Fruit fly (Drosophila melanogaster) whole organism, embryonic: ENCODE results near the gene Pde9.

ENCODE experiments used
- CG11093 ChIP-seq: fragments of 200-800 bp; sonication (Bioruptor generic); IDR thresholded peaks from 3 replicates; pipeline ENCODE4 v1.3.6; 2022; ENCODE audit warnings: missing biosample characterization, missing genetic modification characterization
- CG1233 ChIP-seq: fragments of 200-800 bp; sonication (Bioruptor generic); optimal IDR thresholded peaks from 4 replicates; lab custom pipeline; 2018; ENCODE audit warnings: missing biosample characterization, mild to moderate bottlenecking, missing genetic modification characterization
- CG12744 ChIP-seq: fragments of 200-800 bp; sonication (Bioruptor generic); optimal IDR thresholded peaks from 2 replicates; lab custom pipeline; 2016; ENCODE audit warnings: missing biosample characterization, missing genetic modification characterization
- CG13775 ChIP-seq: fragments of 200-800 bp; sonication (Bioruptor generic); optimal IDR thresholded peaks from 3 replicates; lab custom pipeline; 2017; ENCODE audit warnings: missing biosample characterization, mild to moderate bottlenecking, missing genetic modification characterization
- CG15514 ChIP-seq: fragments of 200-800 bp; sonication (Bioruptor generic); optimal IDR thresholded peaks from 3 replicates; lab custom pipeline; 2017; ENCODE audit warnings: missing biosample characterization, missing genetic modification characterization, mild to moderate bottlenecking, moderate library complexity, missing genetic modification reagents
- CG17385 ChIP-seq: fragments of 200-800 bp; sonication (Bioruptor generic); optimal IDR thresholded peaks from 3 replicates; lab custom pipeline; 2018; ENCODE audit warnings: missing biosample characterization, mild to moderate bottlenecking, missing genetic modification characterization
- CG1832 ChIP-seq: fragments of 200-800 bp; sonication (Bioruptor generic); optimal IDR thresholded peaks from 2 replicates; lab custom pipeline; 2017; ENCODE audit warnings: missing biosample characterization, mild to moderate bottlenecking, missing genetic modification characterization, inconsistent platforms
- CG18764 ChIP-seq: fragments of 200-800 bp; sonication (Bioruptor generic); optimal IDR thresholded peaks from 3 replicates; lab custom pipeline; 2016; ENCODE audit warnings: missing biosample characterization, missing genetic modification characterization
- CG30020 ChIP-seq: fragments of 200-800 bp; optimal IDR thresholded peaks from 2 replicates; lab custom pipeline; 2019; ENCODE audit warnings: missing biosample characterization, mild to moderate bottlenecking, missing genetic modification characterization, moderate library complexity
- CG3838 ChIP-seq: fragments of 200-800 bp; sonication (Bioruptor generic); optimal IDR thresholded peaks from 3 replicates; lab custom pipeline; 2016; ENCODE audit warnings: missing biosample characterization, missing genetic modification characterization
- CG3847 ChIP-seq: fragments of 200-800 bp; sonication (Bioruptor generic); IDR thresholded peaks from 2 replicates; pipeline ENCODE4 v1.3.6; 2022; ENCODE audit warnings: missing biosample characterization, missing genetic modification characterization
- CG43689 ChIP-seq: fragments of 200-800 bp; sonication (Bioruptor generic); IDR thresholded peaks from 2 replicates; pipeline ENCODE4 v1.3.6; 2022; ENCODE audit warnings: missing biosample characterization, missing genetic modification characterization
- CG6175 ChIP-seq: fragments of 200-800 bp; sonication (Bioruptor generic); IDR thresholded peaks from 3 replicates; pipeline ENCODE4 v1.3.6; 2022; ENCODE audit warnings: missing biosample characterization, missing genetic modification characterization
- CG6654 ChIP-seq: fragments of 200-800 bp; sonication (Bioruptor generic); optimal IDR thresholded peaks from 2 replicates; lab custom pipeline; 2017; ENCODE audit warnings: missing biosample characterization, mild to moderate bottlenecking, missing genetic modification characterization
- CG7372 ChIP-seq: fragments of 200-800 bp; sonication (Bioruptor generic); IDR thresholded peaks from 2 replicates; pipeline ENCODE4 v1.3.6; 2022; ENCODE audit warnings: missing biosample characterization, missing genetic modification characterization
- CG7786 ChIP-seq: fragments of 200-800 bp; sonication (Bioruptor generic); optimal IDR thresholded peaks from 2 replicates; lab custom pipeline; 2016; ENCODE audit warnings: missing biosample characterization, missing genetic modification characterization
- CG8290 ChIP-seq, 3 experiments: fragments of 200-800 bp; sonication (Bioruptor generic); optimal IDR thresholded peaks; 2 replicates each; lab custom pipeline; 2016 to 2019; ENCODE audit warnings: missing biosample characterization in 3 of 3, missing genetic modification characterization in 3 of 3, mild to moderate bottlenecking in 2 of 3, moderate library complexity in 1 of 3
- CG8388 ChIP-seq: fragments of 200-800 bp; sonication (Bioruptor generic); optimal IDR thresholded peaks from 2 replicates; lab custom pipeline; 2019; ENCODE audit warnings: missing biosample characterization, mild to moderate bottlenecking, missing genetic modification characterization, moderate library complexity
- CG9215 ChIP-seq: fragments of 200-800 bp; sonication (Bioruptor generic); IDR thresholded peaks from 2 replicates; pipeline ENCODE4 v1.3.6; 2022; ENCODE audit warnings: missing biosample characterization, missing genetic modification characterization
- Dp ChIP-seq: fragments of 200-800 bp; sonication (Bioruptor generic); optimal IDR thresholded peaks from 2 replicates; lab custom pipeline; 2018; ENCODE audit warnings: missing biosample characterization, mild to moderate bottlenecking, missing genetic modification characterization, moderate library complexity
- H15 ChIP-seq: fragments of 200-800 bp; sonication (Bioruptor generic); IDR thresholded peaks from 3 replicates; pipeline ENCODE4 v1.3.6; 2022; ENCODE audit warnings: missing biosample characterization, missing genetic modification characterization
- Hr39 ChIP-seq: fragments of >200 bp; optimal IDR thresholded peaks from 2 replicates; lab custom pipeline; 2017
- Hr51 ChIP-seq, 2 experiments: fragments of 200-800 bp; sonication (Bioruptor generic); optimal IDR thresholded peaks; 2 replicates in 1 of 2; 3 replicates in 1 of 2; lab custom pipeline; 2016 to 2018; ENCODE audit warnings: missing biosample characterization in 2 of 2, missing genetic modification characterization in 2 of 2, mild to moderate bottlenecking in 1 of 2, moderate library complexity in 1 of 2
- Hsf ChIP-seq: fragments of 200-800 bp; sonication (Bioruptor generic); optimal IDR thresholded peaks from 3 replicates; lab custom pipeline; 2016; ENCODE audit warnings: missing biosample characterization, missing genetic modification characterization
- Jarid2 ChIP-seq: fragments of 200-800 bp; sonication (Bioruptor generic); optimal IDR thresholded peaks from 3 replicates; lab custom pipeline; 2017; ENCODE audit warnings: mild to moderate bottlenecking, missing biosample characterization, missing genetic modification reagents, missing genetic modification characterization
- MTF-1 ChIP-seq: fragments of 200-800 bp; sonication (Bioruptor generic); optimal IDR thresholded peaks from 2 replicates; lab custom pipeline; 2018; ENCODE audit warnings: missing biosample characterization, mild to moderate bottlenecking, missing genetic modification characterization, borderline replicate concordance
- NK7.1 ChIP-seq: fragments of 200-800 bp; sonication (Bioruptor generic); optimal IDR thresholded peaks from 3 replicates; lab custom pipeline; 2016; ENCODE audit warnings: missing biosample characterization, missing genetic modification characterization
- Nf-YC ChIP-seq: fragments of 200-800 bp; optimal IDR thresholded peaks from 3 replicates; lab custom pipeline; 2019; ENCODE audit warnings: missing biosample characterization, mild to moderate bottlenecking, missing genetic modification characterization, moderate library complexity
- Oli ChIP-seq: fragments of 200-800 bp; sonication (Bioruptor generic); optimal IDR thresholded peaks from 2 replicates; lab custom pipeline; 2018; ENCODE audit warnings: missing biosample characterization, mild to moderate bottlenecking, missing genetic modification characterization, moderate library complexity
- Rx ChIP-seq: fragments of 200-800 bp; sonication (Bioruptor generic); IDR thresholded peaks from 2 replicates; pipeline ENCODE4 v1.3.6; 2022; ENCODE audit warnings: missing biosample characterization, missing genetic modification characterization
- az2 ChIP-seq: fragments of 200-800 bp; sonication (Bioruptor generic); optimal IDR thresholded peaks from 3 replicates; lab custom pipeline; 2016; ENCODE audit warnings: missing biosample characterization, missing genetic modification characterization
- da ChIP-seq: fragments of 200-800 bp; sonication (Bioruptor generic); optimal IDR thresholded peaks from 2 replicates; lab custom pipeline; 2016; ENCODE audit warnings: missing biosample characterization, missing genetic modification characterization
- eyg ChIP-seq: fragments of 200-800 bp; sonication (Bioruptor generic); optimal IDR thresholded peaks from 3 replicates; lab custom pipeline; 2016; ENCODE audit warnings: missing biosample characterization, missing genetic modification characterization
- hkb ChIP-seq, 2 experiments: fragments of 200-800 bp in 1 of 2; fragments of >200 bp in 1 of 2; sonication (Bioruptor generic) in 1 of 2; IDR thresholded peaks in 1 of 2; optimal IDR thresholded peaks in 1 of 2; 2 replicates each; pipeline versions ENCODE4 v1.3.6 to Lab custom; 2017 to 2022; ENCODE audit warnings: missing biosample characterization in 1 of 2, missing genetic modification characterization in 1 of 2
- jumu ChIP-seq: fragments of 200-800 bp; sonication (Bioruptor generic); optimal IDR thresholded peaks from 3 replicates; lab custom pipeline; 2016; ENCODE audit warnings: missing biosample characterization, missing genetic modification characterization
- mirr ChIP-seq: fragments of 200-800 bp; sonication (Bioruptor generic); optimal IDR thresholded peaks from 3 replicates; lab custom pipeline; 2018; ENCODE audit warnings: missing biosample characterization, mild to moderate bottlenecking, missing genetic modification characterization
- nerfin-2 ChIP-seq: fragments of 200-800 bp; sonication (Bioruptor generic); IDR thresholded peaks from 2 replicates; pipeline ENCODE4 v1.3.6; 2022; ENCODE audit warnings: missing biosample characterization, missing genetic modification characterization; ENCODE audit not compliant: partially characterized antibody
- nom ChIP-seq: fragments of 200-800 bp; sonication (Bioruptor generic); optimal IDR thresholded peaks from 2 replicates; lab custom pipeline; 2017; ENCODE audit warnings: missing biosample characterization, missing genetic modification characterization, mild to moderate bottlenecking, moderate library complexity, missing genetic modification reagents
- pho ChIP-seq: fragments of 200-800 bp; sonication (Bioruptor generic); optimal IDR thresholded peaks from 2 replicates; lab custom pipeline; 2016; ENCODE audit warnings: missing biosample characterization, missing genetic modification characterization
- prd ChIP-seq, 3 experiments: fragments of >200 bp in 2 of 3; fragments of 200-800 bp in 1 of 3; sonication (Bioruptor generic) in 1 of 3; optimal IDR thresholded peaks in 2 of 3; IDR thresholded peaks in 1 of 3; 2 replicates in 2 of 3; 3 replicates in 1 of 3; pipeline versions ENCODE4 v1.3.6 to Lab custom; 2017 to 2022; ENCODE audit warnings: missing biosample characterization in 1 of 3, missing genetic modification characterization in 1 of 3
- repo ChIP-seq: fragments of 200-800 bp; sonication (Bioruptor generic); optimal IDR thresholded peaks from 2 replicates; lab custom pipeline; 2016; ENCODE audit warnings: missing biosample characterization, missing genetic modification characterization
- ro ChIP-seq: fragments of 200-800 bp; sonication (Bioruptor generic); IDR thresholded peaks from 2 replicates; pipeline ENCODE4 v1.3.6; 2022; ENCODE audit warnings: missing biosample characterization, missing genetic modification characterization
- run ChIP-seq: fragments of 200-800 bp; sonication (Bioruptor generic); optimal IDR thresholded peaks from 3 replicates; lab custom pipeline; 2018; ENCODE audit warnings: missing biosample characterization, mild to moderate bottlenecking, missing genetic modification characterization
- sens-2 ChIP-seq: fragments of 200-800 bp; sonication (Bioruptor generic); IDR thresholded peaks from 2 replicates; pipeline ENCODE4 v1.3.6; 2022; ENCODE audit warnings: missing biosample characterization, missing genetic modification characterization
- tap ChIP-seq: fragments of 200-800 bp; optimal IDR thresholded peaks from 3 replicates; lab custom pipeline; 2019; ENCODE audit warnings: missing biosample characterization, mild to moderate bottlenecking, missing genetic modification characterization, moderate library complexity
- tll ChIP-seq, 2 experiments: fragments of 200-800 bp in 1 of 2; fragments of >200 bp in 1 of 2; sonication (Bioruptor generic) in 1 of 2; optimal IDR thresholded peaks; 2 replicates each; lab custom pipeline; 2017 to 2019; ENCODE audit warnings: missing biosample characterization in 2 of 2, missing genetic modification characterization in 2 of 2, mild to moderate bottlenecking in 1 of 2, moderate library complexity in 1 of 2
- toy ChIP-seq: fragments of 200-800 bp; sonication (Bioruptor generic); IDR thresholded peaks from 2 replicates; pipeline ENCODE4 v1.3.6; 2022; ENCODE audit warnings: missing biosample characterization, missing genetic modification characterization
- twi ChIP-seq: fragments of 200-800 bp; optimal IDR thresholded peaks from 2 replicates; lab custom pipeline; 2019; ENCODE audit warnings: missing biosample characterization, mild to moderate bottlenecking, missing genetic modification characterization, moderate library complexity
- wek ChIP-seq: fragments of 200-800 bp; sonication (Bioruptor generic); optimal IDR thresholded peaks from 3 replicates; lab custom pipeline; 2018; ENCODE audit warnings: missing biosample characterization, mild to moderate bottlenecking, missing genetic modification characterization, moderate library complexity

Pde9 gene

dm6 chrX:12752196-12752595 is 144.9 kb downstream of the Pde9 start (continued):
- peak; percentile 99 for TF ChIP-seq H15
- TF ChIP-seq CG6654 = peak; percentile 93
- TF ChIP-seq CG13775 (GFP tag; lab: Kevin White, UChicago) = peak; percentile 99
- peak; percentile 95 for TF ChIP-seq tap (tag; lab: Kevin White, UChicago)
- peak; percentile 99 for TF ChIP-seq CG7372 (GFP tag; lab: Robert Waterston, UW)
- TF ChIP-seq Hsf = peak; percentile 100
- peak; percentile 96 for TF ChIP-seq MTF-1 (GFP tag; lab: Kevin White, UChicago)
- TF ChIP-seq toy (GFP tag; lab: Robert Waterston, UW) = peak; percentile 98
- peak; percentile 99 for TF ChIP-seq NK7.1 (GFP tag; lab: Kevin White, UChicago)
- TF ChIP-seq wek (GFP tag; lab: Kevin White, UChicago) = peak; percentile 92
- TF ChIP-seq CG43689 (GFP tag; lab: Robert Waterston, UW) = peak; percentile 97
- peak; percentile 98 for TF ChIP-seq sens-2 (GFP tag; lab: Robert Waterston, UW)
- TF ChIP-seq CG8388 (GFP tag; lab: Kevin White, UChicago) = peak; percentile 98
- peak; percentile 95 for TF ChIP-seq twi (tag; lab: Kevin White, UChicago)
- peak; percentile 98 for TF ChIP-seq CG9215 (GFP tag; lab: Robert Waterston, UW)
- peak; percentile 99 for TF ChIP-seq pho (GFP tag; lab: Kevin White, UChicago)
- TF ChIP-seq Rx = peak; percentile 99
- peak; percentile 98 for TF ChIP-seq CG3838
- TF ChIP-seq da = peak; percentile 98
- TF ChIP-seq CG3847 (GFP tag; lab: Robert Waterston, UW) = peak; percentile 99
- TF ChIP-seq CG7786 (GFP tag; lab: Kevin White, UChicago) = peak; percentile 100
- peak; percentile 15 to 56 for TF ChIP-seq tll (GFP tag; optimal IDR thresholded peaks at IDR 0.05; lab: Kevin White, UChicago)
- peak; percentile 95 for TF ChIP-seq CG15514 (GFP tag; lab: Kevin White, UChicago)
- peak; percentile 84 for TF ChIP-seq Nf-YC (tag; lab: Kevin White, UChicago)
- peak; percentile 98 for TF ChIP-seq CG8290 (GFP tag; optimal IDR thresholded peaks at IDR 0.05; lab: Kevin White, UChicago)
- TF ChIP-seq CG8290 (tag; optimal IDR thresholded peaks at IDR 0.05; lab: Kevin White, UChicago) = peak; percentile 84 to 98
- TF ChIP-seq eyg (GFP tag; lab: Kevin White, UChicago) = peak; percentile 99
- TF ChIP-seq CG6175 (GFP tag; lab: Robert Waterston, UW) = peak; percentile 98
- peak; percentile 92 for TF ChIP-seq Jarid2 (GFP tag; lab: Kevin White, UChicago)
- TF ChIP-seq nerfin-2 (GFP tag; lab: Robert Waterston, UW) = no peak
- TF ChIP-seq CG12744 (GFP tag; lab: Kevin White, UChicago) = peak; percentile 99
- TF ChIP-seq ro = peak; percentile 97
- TF ChIP-seq CG30020 (tag; lab: Kevin White, UChicago) = peak; percentile 78
- peak; percentile 98 for TF ChIP-seq CG18764
- peak; percentile 93 for TF ChIP-seq CG17385 (GFP tag; lab: Kevin White, UChicago)
- TF ChIP-seq CG1832 = no peak
- TF ChIP-seq Hr51 (GFP tag; optimal IDR thresholded peaks at IDR 0.05; lab: Kevin White, UChicago) = peak; percentile 99
- TF ChIP-seq repo (GFP tag; lab: Kevin White, UChicago) = peak; percentile 99
- peak; percentile 99 for TF ChIP-seq nom
- peak; percentile 99 for TF ChIP-seq jumu (GFP tag; lab: Kevin White, UChicago)
- TF ChIP-seq run (tag; lab: Kevin White, UChicago) = peak; percentile 96
- peak; percentile 25 for TF ChIP-seq Dp
- TF ChIP-seq Hr39 (lab: Kevin White, UChicago) = no peak
- peak; percentile 83 for TF ChIP-seq mirr (GFP tag; lab: Kevin White, UChicago)
- TF ChIP-seq CG1233 = peak; percentile 88
- peak; percentile 99 for TF ChIP-seq az2 (GFP tag; lab: Kevin White, UChicago)
- no peak for TF ChIP-seq hkb (optimal IDR thresholded peaks at IDR 0.05; lab: Kevin White, UChicago)
- TF ChIP-seq hkb (GFP tag; IDR thresholded peaks at IDR 0.05; lab: Robert Waterston, UW) = peak; percentile 99
- TF ChIP-seq Oli (tag; lab: Kevin White, UChicago) = peak; percentile 99
- TF ChIP-seq CG11093 (GFP tag; lab: Robert Waterston, UW) = peak; percentile 98
- TF ChIP-seq prd (optimal IDR thresholded peaks at IDR 0.05; lab: Kevin White, UChicago) = no peak
- TF ChIP-seq prd (GFP tag; IDR thresholded peaks at IDR 0.05; lab: Robert Waterston, UW) = peak; percentile 100
